Worm (Caenorhabditis elegans): Measurements from ENCODE around the gene flp-28.

Gene flp-28

ce11 chrX:10124338-10124737 is 36.6 kb upstream of the flp-28 start (continued):
- TF ChIP-seq Y48G9A.11 (GFP tag; IDR thresholded peaks at IDR 0.05), result no peak
- no peak for TF ChIP-seq daf-8 (GFP tag; IDR thresholded peaks at IDR 0.05)
- no peak for TF ChIP-seq ceh-62 (tag; optimal IDR thresholded peaks at IDR 0.05)
- TF ChIP-seq nhr-10 (tag; optimal IDR thresholded peaks at IDR 0.05), result no peak
- peak; percentile 54; the same call in 1 of the 2 replicates for TF ChIP-seq lin-1 (GFP tag; IDR thresholded peaks at IDR 0.05)
- TF ChIP-seq unc-62 (GFP tag; optimal IDR thresholded peaks at IDR 0.05 in 1 of 2), result no peak
- no peak for TF ChIP-seq unc-62 (tag; optimal IDR thresholded peaks at IDR 0.05)
- no peak for TF ChIP-seq duxl-1 (tag; optimal IDR thresholded peaks at IDR 0.05; ENCODE audit: poor library complexity)
- no peak for TF ChIP-seq nhr-111 (GFP tag; optimal IDR thresholded peaks at IDR 0.05)
- TF ChIP-seq zip-11 (GFP tag; IDR thresholded peaks at IDR 0.05), result no peak
- no peak for TF ChIP-seq D1046.2 (GFP tag; IDR thresholded peaks at IDR 0.05)
- 0 out of 2 replicates have a peak, but pooled peaks have one; percentile 51 for TF ChIP-seq Y75B8A.6 (GFP tag; IDR thresholded peaks at IDR 0.05)
- TF ChIP-seq madf-9 (GFP tag; conservative IDR thresholded peaks at IDR 0.05), result peak; percentile 61; the same call in 1 of the 2 replicates
- TF ChIP-seq mdl-1 (tag; optimal IDR thresholded peaks at IDR 0.05), result no peak
- peak; percentile 69; the same call in 1 of the 2 replicates for TF ChIP-seq pha-4 (GFP tag; IDR thresholded peaks at IDR 0.05)
- no peak for TF ChIP-seq pha-4 (tag; optimal IDR thresholded peaks at IDR 0.05)
- TF ChIP-seq lir-3 (tag; optimal IDR thresholded peaks at IDR 0.05), result no peak
- TF ChIP-seq spr-3 (GFP tag; optimal IDR thresholded peaks at IDR 0.05), result no peak
- no peak for TF ChIP-seq F10B5.3 (tag; optimal IDR thresholded peaks at IDR 0.05)
- TF ChIP-seq hmg-1.1 (GFP tag; IDR thresholded peaks at IDR 0.05), result peak; percentile 31; the same call in 1 of the 2 replicates
- no peak for TF ChIP-seq zag-1 (tag; optimal IDR thresholded peaks at IDR 0.05)
- no peak for TF ChIP-seq gei-8 (GFP tag; optimal IDR thresholded peaks at IDR 0.05)
- no peak for TF ChIP-seq nhr-6 (tag; optimal IDR thresholded peaks at IDR 0.05)
- TF ChIP-seq ama-1 (optimal IDR thresholded peaks at IDR 0.05), result no peak
- no peak for TF ChIP-seq zfp-3 (GFP tag; conservative IDR thresholded peaks at IDR 0.05)
- TF ChIP-seq zfp-2 (tag; optimal IDR thresholded peaks at IDR 0.05), result no peak
- no peak for TF ChIP-seq nhr-11 (tag; optimal IDR thresholded peaks at IDR 0.05)
- no peak for TF ChIP-seq T20F7.1 (GFP tag; optimal IDR thresholded peaks at IDR 0.05)
- no peak for TF ChIP-seq nhr-42 (GFP tag; IDR thresholded peaks at IDR 0.05)

ce11 chrX:10123015-10123414 is 35.2 kb upstream of the flp-28 start:
- TF ChIP-seq zip-2 (tag; optimal IDR thresholded peaks at IDR 0.05), result no peak
- peak in 1 of 2 experiments; percentile 91 for TF ChIP-seq unc-62 (GFP tag; optimal IDR thresholded peaks at IDR 0.05 in 1 of 2)
- TF ChIP-seq unc-62 (tag; optimal IDR thresholded peaks at IDR 0.05), result no peak

- TF ChIP-seq ces-1 (GFP tag; optimal IDR thresholded peaks at IDR 0.05) (no peak), unc-62 (GFP tag; optimal IDR thresholded peaks at IDR 0.05 in 1 of 2) (peak in 1 of 2 experiments; percentile 95), unc-62 (tag; optimal IDR thresholded peaks at IDR 0.05) (no peak)
Observed at ce11 chrX:10113677-10114076, 25.9 kb upstream of the flp-28 start.

DNA sequence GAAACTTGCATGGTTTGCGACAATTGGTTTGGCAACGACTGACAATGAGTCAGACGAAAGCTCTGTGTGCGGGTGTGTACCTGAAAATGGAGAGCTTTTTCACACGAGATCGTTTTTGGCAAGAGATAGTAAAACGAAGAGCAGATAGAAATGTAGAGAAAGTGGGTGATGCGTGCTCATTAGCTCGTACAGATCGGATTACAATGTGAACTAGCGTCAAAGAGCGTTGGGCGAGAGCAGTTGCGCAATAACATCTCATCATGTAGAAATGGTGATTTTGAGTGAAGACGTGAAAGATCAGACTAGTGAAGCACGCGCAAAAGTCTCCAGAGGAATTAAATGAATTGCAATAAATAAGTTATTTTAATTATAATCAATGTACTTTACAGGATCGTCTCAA is 7.4 kb upstream of the flp-28 start, which contains the start of gene flp-2:
Gene flp-2, minus strand, starts transcription at position 101 of the 400 bp plus-strand sequence.
- TF ChIP-seq gei-8 (GFP tag; optimal IDR thresholded peaks at IDR 0.05) (no peak), nhr-41 (GFP tag; IDR thresholded peaks at IDR 0.05) (no peak), egl-43 (GFP tag; IDR thresholded peaks at IDR 0.05) (no peak), Y75B8A.6 (GFP tag; IDR thresholded peaks at IDR 0.05) (no peak), ztf-11 (tag; optimal IDR thresholded peaks at IDR 0.05) (no peak), nhr-111 (GFP tag; optimal IDR thresholded peaks at IDR 0.05) (no peak), snpc-4 (tag; optimal IDR thresholded peaks at IDR 0.05) (no peak), egl-27 (tag; optimal IDR thresholded peaks at IDR 0.05) (no peak), set-16 (GFP tag; IDR thresholded peaks at IDR 0.05) (no peak), dmd-9 (GFP tag; IDR thresholded peaks at IDR 0.05) (no peak), lin-39 (tag; optimal IDR thresholded peaks at IDR 0.05) (no peak)
